Fruit fly (Drosophila melanogaster): Measurements from ENCODE around the gene chinmo.
A peak's percentile ranks its signal among the peaks of the same experiment; 100 is the strongest.

Gene chinmo

dm6 chr2L:1638650-1639549 is 12.2 kb upstream of the chinmo start (continued):
- TF ChIP-seq CG2889 (GFP tag; IDR thresholded peaks at IDR 0.05) (peak; percentile 97), CG32772 (GFP tag; IDR thresholded peaks at IDR 0.05) (peak; percentile 98), tio (GFP tag; optimal IDR thresholded peaks at IDR 0.05) (peak; percentile 98), CG5953 (GFP tag; IDR thresholded peaks at IDR 0.05) (peak; percentile 86), Hand (GFP tag; optimal IDR thresholded peaks at IDR 0.05) (peak; percentile 95), al (GFP tag; IDR thresholded peaks at IDR 0.05) (peak; percentile 99), CrebB (tag; optimal IDR thresholded peaks at IDR 0.05) (peak; percentile 96), CG7786 (GFP tag; optimal IDR thresholded peaks at IDR 0.05) (peak; percentile 97), CG10366 (GFP tag; IDR thresholded peaks at IDR 0.05) (peak; percentile 98), mirr (GFP tag; optimal IDR thresholded peaks at IDR 0.05) (peak; percentile 83), Lhr (GFP tag; optimal IDR thresholded peaks at IDR 0.05) (peak; percentile 90), ken (GFP tag; IDR thresholded peaks at IDR 0.05) (peak; percentile 89), Gsc (GFP tag; IDR thresholded peaks at IDR 0.05) (peak; percentile 94), Chrac-16 (GFP tag; optimal IDR thresholded peaks at IDR 0.05) (peak; percentile 97), wdn (GFP tag; IDR thresholded peaks at IDR 0.05) (peak; percentile 95), repo (GFP tag; optimal IDR thresholded peaks at IDR 0.05) (peak; percentile 93), CG4360 (GFP tag; IDR thresholded peaks at IDR 0.05) (peak; percentile 45; the same call in 1 of the 2 replicates), CG31365 (tag; optimal IDR thresholded peaks at IDR 0.05) (peak; percentile 80), gro (GFP tag; optimal IDR thresholded peaks at IDR 0.05) (peak; percentile 98), az2 (GFP tag; optimal IDR thresholded peaks at IDR 0.05) (peak; percentile 98), CG11398 (GFP tag; optimal IDR thresholded peaks at IDR 0.05) (peak; percentile 94), CG6654 (GFP tag; optimal IDR thresholded peaks at IDR 0.05) (peak; percentile 92), ase (GFP tag; IDR thresholded peaks at IDR 0.05) (peak; percentile 96), gce (GFP tag; IDR thresholded peaks at IDR 0.05) (peak; percentile 81; the same call in 2 of the 3 replicates), Bdp1 (GFP tag; optimal IDR thresholded peaks at IDR 0.05) (peak; percentile 91), CG10147 (GFP tag; optimal IDR thresholded peaks at IDR 0.05) (peak; percentile 100), cad (GFP tag; optimal IDR thresholded peaks at IDR 0.05) (no peak), CG7928 (GFP tag; optimal IDR thresholded peaks at IDR 0.05) (peak; percentile 81), CG8765 (GFP tag; IDR thresholded peaks at IDR 0.05) (peak; percentile 86), schlank (tag; optimal IDR thresholded peaks at IDR 0.05) (peak; percentile 95), ssp (GFP tag; IDR thresholded peaks at IDR 0.05) (peak; percentile 95), lbe (GFP tag; optimal IDR thresholded peaks at IDR 0.05) (no peak), MTF-1 (GFP tag; optimal IDR thresholded peaks at IDR 0.05; ENCODE audit: borderline replicate concordance) (peak; percentile 83), Pdp1 (GFP tag; optimal IDR thresholded peaks at IDR 0.05) (peak; percentile 98 to 99), Dip3 (GFP tag; optimal IDR thresholded peaks at IDR 0.05) (peak; percentile 97), stc (GFP tag; IDR thresholded peaks at IDR 0.05) (peak; percentile 97), Max (GFP tag; optimal IDR thresholded peaks at IDR 0.05) (peak; percentile 99), CG16813 (GFP tag; IDR thresholded peaks at IDR 0.05; ENCODE audit: partially characterized antibody) (no peak), CTCF (GFP tag; optimal IDR thresholded peaks at IDR 0.05) (peak; percentile 66), emc (GFP tag; optimal IDR thresholded peaks at IDR 0.05) (peak; percentile 97), Doc2 (GFP tag; IDR thresholded peaks at IDR 0.05) (peak; percentile 97), CG7372 (GFP tag; IDR thresholded peaks at IDR 0.05) (peak; percentile 98), disco-r (GFP tag; optimal IDR thresholded peaks at IDR 0.05) (peak; percentile 92), CG10209 (GFP tag; optimal IDR thresholded peaks at IDR 0.05) (peak; percentile 99), CG9817 (tag; optimal IDR thresholded peaks at IDR 0.05) (peak; percentile 97), Spps (tag; optimal IDR thresholded peaks at IDR 0.05) (peak; percentile 72), CG13624 (GFP tag; optimal IDR thresholded peaks at IDR 0.05) (peak; percentile 99), Sox102F (GFP tag; optimal IDR thresholded peaks at IDR 0.05) (peak; percentile 99), sd (tag; optimal IDR thresholded peaks at IDR 0.05) (peak; percentile 97), Fer3 (tag; optimal IDR thresholded peaks at IDR 0.05) (peak; percentile 98)
